Fruit fly (Drosophila melanogaster) whole organism, prepupa: ENCODE data around the gene CG9297.
A peak's percentile ranks its signal among the peaks of the same experiment; 100 is the strongest.

Source experiments
- CG10669 ChIP-seq: fragments of 200-800 bp; sonication (Bioruptor generic); optimal IDR thresholded peaks from 3 replicates; lab custom pipeline; 2018; ENCODE audit warnings: missing biosample characterization, mild to moderate bottlenecking, missing genetic modification characterization, moderate library complexity
- CG11294 ChIP-seq: fragments of 200-800 bp; sonication (Bioruptor generic); IDR thresholded peaks from 2 replicates; pipeline ENCODE4 v1.3.6; 2022; ENCODE audit warnings: missing biosample characterization, missing genetic modification characterization
- CG11902 ChIP-seq: fragments of 200-800 bp; sonication (Bioruptor generic); optimal IDR thresholded peaks from 3 replicates; lab custom pipeline; 2016; ENCODE audit warnings: missing biosample characterization, missing genetic modification characterization
- CG15336 ChIP-seq: fragments of 200-800 bp; sonication (Bioruptor generic); IDR thresholded peaks from 2 replicates; pipeline ENCODE4 v1.3.6; 2022; ENCODE audit warnings: missing biosample characterization, missing genetic modification characterization
- CG3032 ChIP-seq: fragments of 200-800 bp; optimal IDR thresholded peaks from 2 replicates; lab custom pipeline; 2019; ENCODE audit warnings: missing biosample characterization, mild to moderate bottlenecking, missing genetic modification characterization, moderate library complexity
- CG31627 ChIP-seq: fragments of 200-800 bp; sonication (Bioruptor generic); optimal IDR thresholded peaks from 3 replicates; lab custom pipeline; 2016; ENCODE audit warnings: missing biosample characterization, missing genetic modification characterization
- CG3919 ChIP-seq: fragments of 200-800 bp; sonication (Bioruptor generic); optimal IDR thresholded peaks from 3 replicates; lab custom pipeline; 2016; ENCODE audit warnings: missing biosample characterization, missing genetic modification characterization
- CG4318 ChIP-seq: fragments of 200-800 bp; sonication (Bioruptor generic); optimal IDR thresholded peaks from 3 replicates; lab custom pipeline; 2017; ENCODE audit warnings: missing biosample characterization, mild to moderate bottlenecking, missing genetic modification characterization
- CG6163 ChIP-seq: fragments of 200-800 bp; sonication (Bioruptor generic); IDR thresholded peaks from 3 replicates; pipeline ENCODE4 v1.3.6; 2022; ENCODE audit warnings: missing biosample characterization, missing genetic modification characterization
- CG6854 ChIP-seq: fragments of 200-800 bp; sonication (Bioruptor generic); optimal IDR thresholded peaks from 2 replicates; lab custom pipeline; 2017; ENCODE audit warnings: missing biosample characterization, mild to moderate bottlenecking, missing genetic modification characterization
- CG7368 ChIP-seq: fragments of 200-800 bp; sonication (Bioruptor generic); optimal IDR thresholded peaks from 3 replicates; lab custom pipeline; 2016; ENCODE audit warnings: missing biosample characterization, missing genetic modification characterization
- CG8119 ChIP-seq: fragments of 200-800 bp; sonication (Bioruptor generic); IDR thresholded peaks from 3 replicates; pipeline ENCODE4 v1.3.6; 2022; ENCODE audit warnings: missing biosample characterization, missing genetic modification characterization
- CG8319 ChIP-seq: fragments of 200-800 bp; sonication (Bioruptor generic); optimal IDR thresholded peaks from 3 replicates; lab custom pipeline; 2016; ENCODE audit warnings: missing biosample characterization, missing genetic modification characterization
- CG8632 ChIP-seq: fragments of 200-800 bp; sonication (Bioruptor generic); optimal IDR thresholded peaks from 3 replicates; lab custom pipeline; 2016; ENCODE audit warnings: missing biosample characterization, missing genetic modification characterization
- CG9139 ChIP-seq: fragments of 200-800 bp; sonication (Bioruptor generic); optimal IDR thresholded peaks from 3 replicates; lab custom pipeline; 2017; ENCODE audit warnings: missing biosample characterization, mild to moderate bottlenecking, missing genetic modification characterization
- Eip75B ChIP-seq: fragments of 200-800 bp; sonication (Bioruptor generic); optimal IDR thresholded peaks from 3 replicates; lab custom pipeline; 2016; ENCODE audit warnings: missing biosample characterization, missing genetic modification characterization
- Eip78C ChIP-seq: fragments of 200-800 bp; sonication (Bioruptor generic); peaks from one replicate; lab custom pipeline; 2016; ENCODE audit warnings: missing biosample characterization, missing genetic modification characterization
- Ets21C ChIP-seq: fragments of 200-800 bp; sonication (Bioruptor generic); optimal IDR thresholded peaks from 3 replicates; lab custom pipeline; 2016; ENCODE audit warnings: missing biosample characterization, missing genetic modification characterization
- Ets96B ChIP-seq: fragments of 200-800 bp; optimal IDR thresholded peaks from 2 replicates; lab custom pipeline; 2019; ENCODE audit warnings: missing biosample characterization, mild to moderate bottlenecking, missing genetic modification characterization, moderate library complexity
- Gug ChIP-seq: fragments of 200-800 bp; sonication (Bioruptor generic); IDR thresholded peaks from 2 replicates; pipeline ENCODE4 v1.3.6; 2022; ENCODE audit warnings: missing biosample characterization, missing genetic modification characterization
- Hr38 ChIP-seq: sonication (Bioruptor generic); optimal IDR thresholded peaks from 2 replicates; lab custom pipeline; 2016; ENCODE audit warnings: missing biosample characterization, missing genetic modification characterization
- Hr39 ChIP-seq: fragments of 200-800 bp; sonication (Bioruptor generic); optimal IDR thresholded peaks from 2 replicates; lab custom pipeline; 2016; ENCODE audit warnings: missing biosample characterization, missing genetic modification characterization
- Hr4 ChIP-seq: fragments of 200-800 bp; sonication (Bioruptor generic); optimal IDR thresholded peaks from 3 replicates; lab custom pipeline; 2016; ENCODE audit warnings: missing biosample characterization, missing genetic modification characterization
- Met ChIP-seq: fragments of 200-800 bp; sonication (Bioruptor generic); optimal IDR thresholded peaks from 3 replicates; lab custom pipeline; 2016; ENCODE audit warnings: missing biosample characterization, missing genetic modification characterization
- OdsH ChIP-seq: fragments of 200-800 bp; sonication (Bioruptor generic); optimal IDR thresholded peaks from 3 replicates; lab custom pipeline; 2016; ENCODE audit warnings: missing biosample characterization, missing genetic modification characterization
- Smox ChIP-seq: fragments of 200-800 bp; sonication (Bioruptor generic); optimal IDR thresholded peaks from 3 replicates; lab custom pipeline; 2016; ENCODE audit warnings: missing biosample characterization, missing genetic modification characterization
- Sox102F ChIP-seq: fragments of 200-800 bp; sonication (Bioruptor generic); optimal IDR thresholded peaks from 2 replicates; lab custom pipeline; 2016; ENCODE audit warnings: missing biosample characterization, mild to moderate bottlenecking, missing genetic modification characterization
- Sox14 ChIP-seq: fragments of 200-800 bp; sonication (Bioruptor generic); optimal IDR thresholded peaks from 3 replicates; lab custom pipeline; 2016; ENCODE audit warnings: missing biosample characterization, missing genetic modification characterization
- Sox15 ChIP-seq: fragments of 200-800 bp; sonication (Bioruptor generic); optimal IDR thresholded peaks from 3 replicates; lab custom pipeline; 2016; ENCODE audit warnings: missing biosample characterization, missing genetic modification characterization
- achi ChIP-seq: fragments of 200-800 bp; sonication (Bioruptor generic); optimal IDR thresholded peaks from 3 replicates; lab custom pipeline; 2016; ENCODE audit warnings: missing biosample characterization, missing genetic modification characterization
- acj6 ChIP-seq: fragments of 200-800 bp; sonication (Bioruptor generic); optimal IDR thresholded peaks from 3 replicates; lab custom pipeline; 2016; ENCODE audit warnings: missing biosample characterization, missing genetic modification characterization
- cyc ChIP-seq: fragments of 200-800 bp; sonication (Bioruptor generic); optimal IDR thresholded peaks from 3 replicates; lab custom pipeline; 2016; ENCODE audit warnings: missing biosample characterization, missing genetic modification characterization
- dac ChIP-seq: fragments of 200-800 bp; sonication (Bioruptor generic); optimal IDR thresholded peaks from 2 replicates; lab custom pipeline; 2017; ENCODE audit warnings: missing biosample characterization, mild to moderate bottlenecking, missing genetic modification characterization
- dsx ChIP-seq: fragments of 200-800 bp; optimal IDR thresholded peaks from 3 replicates; lab custom pipeline; 2019; ENCODE audit warnings: missing biosample characterization, mild to moderate bottlenecking, missing genetic modification characterization, moderate library complexity; ENCODE audit not compliant: poor library complexity, severe bottlenecking
- eg ChIP-seq: fragments of 200-800 bp; sonication (Bioruptor generic); IDR thresholded peaks from 3 replicates; pipeline ENCODE4 v1.3.6; 2022; ENCODE audit warnings: missing biosample characterization, missing genetic modification characterization
- esn ChIP-seq: fragments of 200-800 bp; sonication (Bioruptor generic); optimal IDR thresholded peaks from 2 replicates; lab custom pipeline; 2016; ENCODE audit warnings: missing biosample characterization, mild to moderate bottlenecking, missing genetic modification characterization, moderate library complexity
- fd59A ChIP-seq: fragments of 200-800 bp; sonication (Bioruptor generic); optimal IDR thresholded peaks from 2 replicates; lab custom pipeline; 2017; ENCODE audit warnings: missing biosample characterization, mild to moderate bottlenecking, missing genetic modification characterization, missing genetic modification reagents
- fd85E ChIP-seq: fragments of 200-800 bp; sonication (Bioruptor generic); optimal IDR thresholded peaks from 3 replicates; lab custom pipeline; 2016; ENCODE audit warnings: missing biosample characterization, missing genetic modification characterization
- fkh ChIP-seq: fragments of 200-800 bp; sonication (Bioruptor generic); optimal IDR thresholded peaks from 3 replicates; lab custom pipeline; 2017; ENCODE audit warnings: missing biosample characterization, mild to moderate bottlenecking, missing genetic modification characterization, moderate library complexity
- net ChIP-seq: fragments of 200-800 bp; sonication (Bioruptor generic); optimal IDR thresholded peaks from 3 replicates; lab custom pipeline; 2016; ENCODE audit warnings: missing biosample characterization, missing genetic modification characterization
- pdm3 ChIP-seq: fragments of 200-800 bp; sonication (Bioruptor generic); optimal IDR thresholded peaks from 3 replicates; lab custom pipeline; 2016; ENCODE audit warnings: missing biosample characterization, missing genetic modification characterization
- salr ChIP-seq, 2 experiments: fragments of 200-800 bp; sonication (Bioruptor generic); optimal IDR thresholded peaks; 3 replicates each; lab custom pipeline; 2016 to 2018; ENCODE audit warnings: missing biosample characterization in 2 of 2, missing genetic modification characterization in 2 of 2, mild to moderate bottlenecking in 1 of 2
- svp ChIP-seq: fragments of 200-800 bp; sonication (Bioruptor generic); peaks from one replicate; lab custom pipeline; 2016; ENCODE audit warnings: missing biosample characterization, missing genetic modification characterization
- topi ChIP-seq: fragments of 200-800 bp; sonication (Bioruptor generic); optimal IDR thresholded peaks from 3 replicates; lab custom pipeline; 2016; ENCODE audit warnings: missing biosample characterization, missing genetic modification characterization
- vri ChIP-seq: fragments of 200-800 bp; sonication (Bioruptor generic); optimal IDR thresholded peaks from 3 replicates; lab custom pipeline; 2016; ENCODE audit warnings: missing biosample characterization, mild to moderate bottlenecking, missing genetic modification characterization

The CG9297 gene

dm6 chr3R:13789617-13790277, 18.5 kb downstream of the CG9297 start:
- TF ChIP-seq svp (GFP tag; lab: Kevin White, UChicago) (peak; percentile 54), CG6854 (GFP tag; lab: Kevin White, UChicago) (peak; percentile 10), CG3919 (GFP tag; lab: Kevin White, UChicago) (no peak), Eip78C (GFP tag; lab: Kevin White, UChicago) (peak; percentile 34)

dm6 chr3R:13790820-13791219, 19.5 kb downstream of the CG9297 start:
- TF ChIP-seq cyc (GFP tag; lab: Kevin White, UChicago) (no peak), svp (GFP tag; lab: Kevin White, UChicago) (peak; percentile 90), Hr4 (GFP tag; lab: Kevin White, UChicago) (no peak), vri (GFP tag; lab: Kevin White, UChicago) (no peak), achi (no peak), OdsH (GFP tag; lab: Kevin White, UChicago) (no peak), CG4318 (GFP tag; lab: Kevin White, UChicago) (no peak), Eip78C (GFP tag; lab: Kevin White, UChicago) (peak; percentile 67), CG15336 (GFP tag; lab: Robert Waterston, UW) (0 out of 2 replicates have a peak, but pooled peaks have one; percentile 5), CG10669 (GFP tag; lab: Kevin White, UChicago) (no peak)
- TF ChIP-seq, all 60 proteins: peak for 3

- TF ChIP-seq Gug (GFP tag; lab: Robert Waterston, UW) (no peak), CG11294 (no peak), fd59A (no peak), Eip75B (GFP tag; lab: Kevin White, UChicago) (peak; percentile 57), Ets96B (tag; lab: Kevin White, UChicago) (no peak), Smox (peak; percentile 88), CG31627 (GFP tag; lab: Kevin White, UChicago) (peak; percentile 90), Ets21C (GFP tag; lab: Kevin White, UChicago) (peak; percentile 84), CG6854 (GFP tag; lab: Kevin White, UChicago) (no peak), Sox102F (GFP tag; lab: Kevin White, UChicago) (peak; percentile 90), CG9139 (GFP tag; lab: Kevin White, UChicago) (no peak), Met (peak; percentile 94), CG7368 (GFP tag; lab: Kevin White, UChicago) (no peak), Hr38 (GFP tag; lab: Kevin White, UChicago) (no peak), dsx (GFP tag; lab: Kevin White, UChicago) (no peak), CG6163 (GFP tag; lab: Robert Waterston, UW) (0 out of 3 replicates have a peak, but pooled peaks have one; percentile 53), topi (GFP tag; lab: Kevin White, UChicago) (peak; percentile 88), CG3919 (GFP tag; lab: Kevin White, UChicago) (peak; percentile 60), net (GFP tag; lab: Kevin White, UChicago) (no peak), CG8319 (GFP tag; lab: Kevin White, UChicago) (peak; percentile 32), cyc (GFP tag; lab: Kevin White, UChicago) (peak; percentile 86), Hr39 (GFP tag; lab: Kevin White, UChicago) (peak; percentile 88), fkh (GFP tag; lab: Kevin White, UChicago) (no peak), eg (GFP tag; lab: Robert Waterston, UW) (peak; percentile 34; the same call in 1 of the 3 replicates), CG3032 (tag; lab: Kevin White, UChicago) (no peak), vri (GFP tag; lab: Kevin White, UChicago) (peak; percentile 10), salr (GFP tag; optimal IDR thresholded peaks at IDR 0.05; lab: Kevin White, UChicago) (no peak), CG11902 (GFP tag; lab: Kevin White, UChicago) (peak; percentile 61), fd85E (GFP tag; lab: Kevin White, UChicago) (no peak), Sox15 (GFP tag; lab: Kevin White, UChicago) (peak; percentile 47), Sox14 (GFP tag; lab: Kevin White, UChicago) (peak; percentile 73), CG8119 (GFP tag; lab: Robert Waterston, UW) (peak; percentile 46; the same call in 2 of the 3 replicates), acj6 (GFP tag; lab: Kevin White, UChicago) (peak; percentile 77), dac (no peak), pdm3 (GFP tag; lab: Kevin White, UChicago) (peak; percentile 64), CG8632 (GFP tag; lab: Kevin White, UChicago) (peak; percentile 43), esn (GFP tag; lab: Kevin White, UChicago) (peak; percentile 92)
These were observed 22.0 kb downstream of the CG9297 start for dm6 chr3R:13793105-13793978.
